Worm (Caenorhabditis elegans): ENCODE measurements around the gene mms-19.

- no peak for TF ChIP-seq nhr-237 (tag; optimal IDR thresholded peaks at IDR 0.05)
- peak; percentile 9 for TF ChIP-seq pha-4 (tag; optimal IDR thresholded peaks at IDR 0.05)
- TF ChIP-seq ama-1 (optimal IDR thresholded peaks at IDR 0.05), result no peak
- no peak for TF ChIP-seq aly-2 (tag; optimal IDR thresholded peaks at IDR 0.05)
- TF ChIP-seq ztf-4 (tag; optimal IDR thresholded peaks at IDR 0.05), result no peak
- no peak for TF ChIP-seq mdl-1 (tag; optimal IDR thresholded peaks at IDR 0.05)
- no peak for TF ChIP-seq nhr-43 (tag; optimal IDR thresholded peaks at IDR 0.05; ENCODE audit: poor library complexity, severe bottlenecking)
- TF ChIP-seq snpc-4 (tag; optimal IDR thresholded peaks at IDR 0.05), result no peak
- TF ChIP-seq nhr-11 (tag; optimal IDR thresholded peaks at IDR 0.05), result no peak
- no peak for TF ChIP-seq fos-1 (tag; optimal IDR thresholded peaks at IDR 0.05)
- no peak for TF ChIP-seq lin-39 (tag; optimal IDR thresholded peaks at IDR 0.05)
Measured at ce11 chrV:5511720-5512119, 2.4 kb upstream of the mms-19 start.
